Worm (Caenorhabditis elegans) whole organism, L3 larva: ENCODE results near the gene T25E4.1.

Experiments used
- R02D3.7 ChIP-seq: fragments of 150-350 bp; optimal IDR thresholded peaks from 2 replicates; lab custom pipeline; 2014; ENCODE audit warnings: missing biosample characterization, missing genetic modification characterization
- aly-2 ChIP-seq: fragments of 150-350 bp; optimal IDR thresholded peaks from 2 replicates; lab custom pipeline; 2014; ENCODE audit warnings: missing biosample characterization, missing genetic modification characterization
- ama-1 ChIP-seq: fragments of 150-350 bp; optimal IDR thresholded peaks from 2 replicates; lab custom pipeline; 2018
- ceh-28 ChIP-seq: fragments of 150-350 bp; optimal IDR thresholded peaks from 2 replicates; lab custom pipeline; 2014; ENCODE audit warnings: missing biosample characterization, missing genetic modification reagents, missing genetic modification characterization
- ceh-9 ChIP-seq: sonication (generic microtip); optimal IDR thresholded peaks from 2 replicates; lab custom pipeline; 2018; ENCODE audit warnings: missing biosample characterization, missing genetic modification characterization
- fkh-10 ChIP-seq: sonication (generic microtip); optimal IDR thresholded peaks from 2 replicates; lab custom pipeline; 2017; ENCODE audit warnings: missing biosample characterization, missing genetic modification reagents, missing genetic modification characterization
- lin-15B ChIP-seq: fragments of 150-350 bp; optimal IDR thresholded peaks from 2 replicates; lab custom pipeline; 2014; ENCODE audit warnings: missing biosample characterization, missing genetic modification characterization
- mdl-1 ChIP-seq: fragments of 150-350 bp; optimal IDR thresholded peaks from 2 replicates; lab custom pipeline; 2014; ENCODE audit warnings: missing biosample characterization, missing genetic modification characterization
- snpc-4 ChIP-seq: fragments of 150-350 bp; optimal IDR thresholded peaks from 2 replicates; lab custom pipeline; 2014; ENCODE audit warnings: missing biosample characterization, missing genetic modification characterization
- zag-1 ChIP-seq: fragments of 150-350 bp; optimal IDR thresholded peaks from 2 replicates; lab custom pipeline; 2014; ENCODE audit warnings: missing biosample characterization, missing genetic modification characterization

DNA sequence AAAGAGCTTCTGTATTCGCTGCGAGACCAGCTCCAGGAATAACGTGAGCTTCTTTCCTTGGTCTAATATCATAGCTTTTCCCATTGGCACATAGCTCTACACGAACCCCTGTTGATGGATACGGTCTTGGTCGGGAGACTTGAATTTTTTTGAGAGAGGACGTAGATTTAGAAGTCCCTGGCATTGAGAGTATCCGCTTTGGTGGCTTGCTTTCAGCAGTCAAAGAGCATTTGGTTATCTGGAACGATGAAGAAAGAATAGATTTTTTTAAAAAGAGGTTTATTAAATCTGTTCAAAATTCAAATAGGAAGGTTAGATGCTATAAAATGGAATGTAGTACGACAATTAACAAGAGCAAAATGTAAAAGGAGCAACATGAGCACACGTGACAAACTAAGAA lies 11.6 kb downstream of the T25E4.1 start, which contains the start of gene C17G10.13:
- no peak for TF ChIP-seq R02D3.7 (tag; lab: Kevin White, UChicago)
- TF ChIP-seq ceh-9 (tag; lab: Kevin White, UChicago), result no peak
- TF ChIP-seq lin-15B (tag; lab: Kevin White, UChicago), result no peak
- TF ChIP-seq mdl-1 (tag; lab: Kevin White, UChicago), result no peak
- no peak for TF ChIP-seq zag-1 (tag; lab: Kevin White, UChicago)
- no peak for TF ChIP-seq aly-2
- TF ChIP-seq ama-1 (lab: Kevin White, UChicago), result no peak
- TF ChIP-seq fkh-10 (GFP tag; lab: Kevin White, UChicago), result no peak
- TF ChIP-seq snpc-4 (tag; lab: Kevin White, UChicago), result no peak
- TF ChIP-seq ceh-28 (tag; lab: Kevin White, UChicago), result no peak
